Fruit fly (Drosophila melanogaster) whole organism, pupa: ENCODE results near the gene Fuca.

Experiments
- CG14655 ChIP-seq: fragments of 200-800 bp; sonication (Bioruptor generic); optimal IDR thresholded peaks from 3 replicates; lab custom pipeline; 2017; ENCODE audit warnings: mild to moderate bottlenecking, missing biosample characterization, missing genetic modification reagents, missing genetic modification characterization
- CG34367 ChIP-seq: fragments of 200-800 bp; sonication (Bioruptor generic); optimal IDR thresholded peaks from 2 replicates; lab custom pipeline; 2018; ENCODE audit warnings: missing biosample characterization, mild to moderate bottlenecking, missing genetic modification characterization
- CG8159 ChIP-seq: fragments of 200-800 bp; sonication (Bioruptor generic); optimal IDR thresholded peaks from 3 replicates; lab custom pipeline; 2018; ENCODE audit warnings: missing biosample characterization, mild to moderate bottlenecking, missing genetic modification characterization, moderate library complexity
- CG9948 ChIP-seq: fragments of 200-800 bp; sonication (Bioruptor generic); optimal IDR thresholded peaks from 2 replicates; lab custom pipeline; 2018; ENCODE audit warnings: missing biosample characterization, mild to moderate bottlenecking, missing genetic modification characterization, moderate library complexity
- Ets98B ChIP-seq: fragments of 200-800 bp; sonication (Bioruptor generic); IDR thresholded peaks from 2 replicates; pipeline ENCODE4 v1.3.6; 2022; ENCODE audit warnings: missing biosample characterization, missing genetic modification characterization
- Snoo ChIP-seq: fragments of 200-800 bp; sonication (Bioruptor generic); optimal IDR thresholded peaks from 3 replicates; lab custom pipeline; 2017; ENCODE audit warnings: missing biosample characterization, mild to moderate bottlenecking, missing genetic modification characterization, inconsistent platforms
- fd96Ca ChIP-seq: fragments of 200-800 bp; sonication (Bioruptor generic); IDR thresholded peaks from 3 replicates; pipeline ENCODE4 v1.3.6; 2022; ENCODE audit warnings: missing biosample characterization, missing genetic modification characterization

- peak; percentile 54 for TF ChIP-seq CG34367 (tag; lab: Kevin White, UChicago)
- TF ChIP-seq CG8159, result peak; percentile 81
- no peak for TF ChIP-seq fd96Ca (GFP tag; lab: Robert Waterston, UW)
- TF ChIP-seq Ets98B, result peak; percentile 53; the same call in 1 of the 2 replicates
- TF ChIP-seq CG14655 (GFP tag; lab: Kevin White, UChicago), result peak; percentile 79
- peak; percentile 55 for TF ChIP-seq CG9948
- peak; percentile 49 for TF ChIP-seq Snoo (tag; lab: Kevin White, UChicago)
These were observed 31.8 kb upstream of the Fuca start for dm6 chr3L:11554338-11554737.
